Worm (Caenorhabditis elegans) whole organism, L3 larva: ENCODE measurements around the gene best-24.

Experiments
- R02D3.7 ChIP-seq: fragments of 150-350 bp; optimal IDR thresholded peaks from 2 replicates; lab custom pipeline; 2014; ENCODE audit warnings: missing biosample characterization, missing genetic modification characterization
- ama-1 ChIP-seq: fragments of 150-350 bp; optimal IDR thresholded peaks from 2 replicates; lab custom pipeline; 2018
- ceh-16 ChIP-seq: sonication (generic microtip); optimal IDR thresholded peaks from 2 replicates; lab custom pipeline; 2017; ENCODE audit warnings: missing biosample characterization, missing genetic modification characterization
- ceh-82 ChIP-seq: fragments of 150-350 bp; optimal IDR thresholded peaks from 2 replicates; lab custom pipeline; 2014; ENCODE audit warnings: missing biosample characterization, missing genetic modification characterization
- jun-1 ChIP-seq: fragments of 150-350 bp; optimal IDR thresholded peaks from 2 replicates; lab custom pipeline; 2014; ENCODE audit warnings: missing biosample characterization, missing genetic modification reagents, missing genetic modification characterization
- mdl-1 ChIP-seq: fragments of 150-350 bp; optimal IDR thresholded peaks from 2 replicates; lab custom pipeline; 2014; ENCODE audit warnings: missing biosample characterization, missing genetic modification characterization
- nhr-237 ChIP-seq: fragments of 150-350 bp; optimal IDR thresholded peaks from 2 replicates; lab custom pipeline; 2014; ENCODE audit warnings: missing biosample characterization, missing genetic modification characterization
- pqm-1 ChIP-seq: fragments of 150-350 bp; optimal IDR thresholded peaks from 2 replicates; lab custom pipeline; 2017; ENCODE audit warnings: missing biosample characterization, missing genetic modification characterization, inconsistent platforms
- ztf-4 ChIP-seq: fragments of 150-350 bp; optimal IDR thresholded peaks from 2 replicates; lab custom pipeline; 2014; ENCODE audit warnings: missing biosample characterization, missing genetic modification characterization

- TF ChIP-seq nhr-237 (tag; lab: Kevin White, UChicago) (no peak), ama-1 (lab: Kevin White, UChicago) (no peak), R02D3.7 (tag; lab: Kevin White, UChicago) (no peak), jun-1 (tag; lab: Kevin White, UChicago) (no peak), pqm-1 (tag; lab: Kevin White, UChicago) (no peak), ztf-4 (no peak), mdl-1 (tag; lab: Kevin White, UChicago) (no peak), ceh-82 (tag; lab: Kevin White, UChicago) (no peak), ceh-16 (tag; lab: Kevin White, UChicago) (no peak)
Measured at ce11 chrIII:7897733-7898132, 3.1 kb upstream of the best-24 start.
